Worm (Caenorhabditis elegans) whole organism, young adult: ENCODE data around the gene inpp-4B.

ENCODE experiments used
- B0035.1 ChIP-seq: sonication (generic microtip); optimal IDR thresholded peaks from 2 replicates; lab custom pipeline; 2016; ENCODE audit warnings: missing genetic modification characterization, mild to moderate bottlenecking, missing compliant biosample characterization, missing genotype, missing genetic modification reagents
- C06A6.2 ChIP-seq: fragments of 200-800 bp; sonication (Bioruptor generic); conservative IDR thresholded peaks from 2 replicates; pipeline ENCODE4 v1.3.6; 2022; ENCODE audit warnings: missing genetic modification characterization, missing compliant biosample characterization
- K11D2.4 ChIP-seq: fragments of 200-800 bp; sonication (Bioruptor generic); IDR thresholded peaks from 2 replicates; pipeline ENCODE4 v1.3.6; 2022; ENCODE audit warnings: missing genetic modification reagents, missing genetic modification characterization, missing compliant biosample characterization
- Y53F4B.3 ChIP-seq: fragments of 200-800 bp; sonication (Bioruptor generic); IDR thresholded peaks from 2 replicates; pipeline ENCODE4 v1.3.6; 2022; ENCODE audit warnings: missing genetic modification reagents, missing genetic modification characterization, missing compliant biosample characterization
- Y56A3A.18 ChIP-seq: fragments of 200-800 bp; sonication (Bioruptor generic); IDR thresholded peaks from 2 replicates; pipeline ENCODE4 v1.3.6; 2022; ENCODE audit warnings: missing genetic modification reagents, missing genetic modification characterization, missing compliant biosample characterization
- ZK185.1 ChIP-seq: sonication (generic microtip); optimal IDR thresholded peaks from 2 replicates; lab custom pipeline; 2016; ENCODE audit warnings: mild to moderate bottlenecking, missing genetic modification characterization, missing compliant biosample characterization; ENCODE audit not compliant: poor library complexity, severe bottlenecking
- aptf-2 ChIP-seq: fragments of 200-800 bp; sonication (Bioruptor generic); conservative IDR thresholded peaks from 2 replicates; pipeline ENCODE4 v1.3.6; 2022; ENCODE audit warnings: missing genetic modification reagents, missing genetic modification characterization, missing compliant biosample characterization
- atf-7 ChIP-seq: sonication (generic microtip); optimal IDR thresholded peaks from 2 replicates; lab custom pipeline; 2017; ENCODE audit warnings: mild to moderate bottlenecking, missing genetic modification characterization, missing compliant biosample characterization
- athp-1 ChIP-seq: sonication (generic microtip); optimal IDR thresholded peaks from 2 replicates; lab custom pipeline; 2017; ENCODE audit warnings: mild to moderate bottlenecking, missing genetic modification characterization, missing compliant biosample characterization
- attf-3 ChIP-seq: fragments of 200-800 bp; sonication (Bioruptor generic); conservative IDR thresholded peaks from 2 replicates; pipeline ENCODE4 v1.3.6; 2022; ENCODE audit warnings: missing genetic modification reagents, missing genetic modification characterization, missing compliant biosample characterization
- attf-6 ChIP-seq: fragments of 200-800 bp; sonication (Bioruptor generic); IDR thresholded peaks from 2 replicates; pipeline ENCODE4 v1.3.6; 2022; ENCODE audit warnings: missing genetic modification reagents, missing genetic modification characterization, missing compliant biosample characterization
- ccch-3 ChIP-seq: fragments of 200-800 bp; sonication (Bioruptor generic); optimal IDR thresholded peaks from 2 replicates; lab custom pipeline; 2018; ENCODE audit warnings: mild to moderate bottlenecking, missing genetic modification characterization, missing compliant biosample characterization
- cebp-1 ChIP-seq, 2 experiments: fragments of 200-800 bp in 1 of 2; sonication (Bioruptor generic) in 1 of 2; sonication (generic microtip) in 1 of 2; IDR thresholded peaks in 1 of 2; optimal IDR thresholded peaks in 1 of 2; 2 replicates each; pipeline versions ENCODE4 v1.3.6 to Lab custom; 2017 to 2022; ENCODE audit warnings: missing compliant biosample characterization in 2 of 2, missing genetic modification characterization in 2 of 2, mild to moderate bottlenecking in 1 of 2, missing genetic modification reagents in 1 of 2, moderate library complexity in 1 of 2
- cebp-2 ChIP-seq: fragments of 200-800 bp; sonication (Bioruptor generic); IDR thresholded peaks from 2 replicates; pipeline ENCODE4 v1.3.6; 2022; ENCODE audit warnings: missing genetic modification characterization, missing compliant biosample characterization
- ceh-27 ChIP-seq: fragments of 200-800 bp; sonication (Bioruptor generic); optimal IDR thresholded peaks from 2 replicates; lab custom pipeline; 2018; ENCODE audit warnings: mild to moderate bottlenecking, missing genetic modification characterization, moderate library complexity, missing compliant biosample characterization
- ceh-79 ChIP-seq: sonication (generic microtip); optimal IDR thresholded peaks from 2 replicates; lab custom pipeline; 2017; ENCODE audit warnings: mild to moderate bottlenecking, missing genetic modification characterization, missing compliant biosample characterization
- ekl-4 ChIP-seq: fragments of 200-800 bp; sonication (Bioruptor generic); IDR thresholded peaks from 2 replicates; pipeline ENCODE4 v1.3.6; 2022; ENCODE audit warnings: missing genetic modification reagents, missing genetic modification characterization, missing compliant biosample characterization
- fkh-3 ChIP-seq: sonication (generic microtip); optimal IDR thresholded peaks from 2 replicates; lab custom pipeline; 2016; ENCODE audit warnings: mild to moderate bottlenecking, missing genetic modification characterization, missing compliant biosample characterization
- hmg-20 ChIP-seq: fragments of 200-800 bp; sonication (Bioruptor generic); IDR thresholded peaks from 2 replicates; pipeline ENCODE4 v1.3.6; 2022; ENCODE audit warnings: missing genetic modification reagents, missing genetic modification characterization, missing compliant biosample characterization
- let-526 ChIP-seq: fragments of 200-800 bp; sonication (Bioruptor generic); IDR thresholded peaks from 2 replicates; pipeline ENCODE4 v1.3.6; 2022; ENCODE audit warnings: missing genetic modification reagents, missing genetic modification characterization, missing compliant biosample characterization
- lin-35 ChIP-seq, 3 experiments: fragments of 150-350 bp in 2 of 3; sonication (generic microtip) in 1 of 3; optimal IDR thresholded peaks; 2 replicates each; lab custom pipeline; 2014 to 2018; ENCODE audit warnings: missing biosample characterization in 3 of 3, missing genetic modification characterization in 3 of 3, missing genetic modification reagents in 3 of 3
- lin-40 ChIP-seq: sonication (generic microtip); optimal IDR thresholded peaks from 2 replicates; lab custom pipeline; 2016; ENCODE audit warnings: missing genetic modification characterization, mild to moderate bottlenecking, missing compliant biosample characterization, missing genotype, missing genetic modification reagents
- lsl-1 ChIP-seq: fragments of 200-800 bp; sonication (Bioruptor generic); optimal IDR thresholded peaks from 2 replicates; lab custom pipeline; 2018; ENCODE audit warnings: mild to moderate bottlenecking, missing genetic modification characterization, moderate library complexity, missing compliant biosample characterization
- nfya-1 ChIP-seq: sonication (generic microtip); optimal IDR thresholded peaks from 2 replicates; lab custom pipeline; 2017; ENCODE audit warnings: antibody characterized with exemption, missing compliant biosample characterization, missing genetic modification characterization, borderline replicate concordance; ENCODE audit not compliant: insufficient read depth
- nfya-2 ChIP-seq: fragments of 200-800 bp; sonication (Bioruptor generic); IDR thresholded peaks from 2 replicates; pipeline ENCODE4 v1.3.6; 2022; ENCODE audit warnings: missing genetic modification reagents, missing genetic modification characterization, missing compliant biosample characterization
- rec-8 ChIP-seq, 2 experiments: sonication (generic microtip); optimal IDR thresholded peaks; 2 replicates each; lab custom pipeline; 2016; ENCODE audit warnings: mild to moderate bottlenecking in 2 of 2, missing genetic modification characterization in 2 of 2, missing genetic modification reagents in 2 of 2, missing genotype in 2 of 2, missing biosample characterization in 1 of 2, missing compliant biosample characterization in 1 of 2, moderate library complexity in 1 of 2
- snpc-1.1 ChIP-seq: sonication (generic microtip); optimal IDR thresholded peaks from 2 replicates; lab custom pipeline; 2017; ENCODE audit warnings: missing genetic modification characterization, mild to moderate bottlenecking, missing compliant biosample characterization, antibody characterized with exemption, moderate library complexity, missing genotype, missing genetic modification reagents; ENCODE audit not compliant: insufficient read depth
- somi-1 ChIP-seq: fragments of 200-800 bp; sonication (Bioruptor generic); optimal IDR thresholded peaks from 2 replicates; lab custom pipeline; 2018; ENCODE audit warnings: mild to moderate bottlenecking, missing genetic modification characterization, missing compliant biosample characterization
- sptf-2 ChIP-seq: fragments of 200-800 bp; sonication (Bioruptor generic); optimal IDR thresholded peaks from 2 replicates; lab custom pipeline; 2018; ENCODE audit warnings: mild to moderate bottlenecking, missing genetic modification characterization, missing compliant biosample characterization
- unc-130 ChIP-seq: sonication (generic microtip); optimal IDR thresholded peaks from 2 replicates; lab custom pipeline; 2016; ENCODE audit warnings: missing genetic modification reagents, missing genetic modification characterization, missing compliant biosample characterization
- xnd-1 ChIP-seq: sonication (generic microtip); optimal IDR thresholded peaks from 2 replicates; lab custom pipeline; 2016; ENCODE audit warnings: missing genotype, missing genetic modification reagents, missing genetic modification characterization, missing compliant biosample characterization
- zim-3 ChIP-seq: sonication (generic microtip); optimal IDR thresholded peaks from 2 replicates; lab custom pipeline; 2017; ENCODE audit warnings: mild to moderate bottlenecking, missing genetic modification characterization, moderate library complexity, missing compliant biosample characterization
- ztf-25 ChIP-seq: fragments of 200-800 bp; sonication (Bioruptor generic); IDR thresholded peaks from 2 replicates; pipeline ENCODE4 v1.3.6; 2022; ENCODE audit warnings: missing genetic modification reagents, missing genetic modification characterization, missing compliant biosample characterization
- ztf-28 ChIP-seq: fragments of 200-800 bp; sonication (Bioruptor generic); IDR thresholded peaks from 2 replicates; pipeline ENCODE4 v1.3.6; 2022; ENCODE audit warnings: missing genetic modification reagents, missing genetic modification characterization, missing compliant biosample characterization
- ztf-3 ChIP-seq: fragments of 200-800 bp; sonication (Bioruptor generic); optimal IDR thresholded peaks from 2 replicates; lab custom pipeline; 2018; ENCODE audit warnings: mild to moderate bottlenecking, missing genetic modification characterization, missing compliant biosample characterization
- ztf-6 ChIP-seq: fragments of 200-800 bp; sonication (Bioruptor generic); IDR thresholded peaks from 2 replicates; pipeline ENCODE4 v1.3.6; 2022; ENCODE audit warnings: missing genetic modification reagents, missing genetic modification characterization, missing compliant biosample characterization

inpp-4B gene

DNA sequence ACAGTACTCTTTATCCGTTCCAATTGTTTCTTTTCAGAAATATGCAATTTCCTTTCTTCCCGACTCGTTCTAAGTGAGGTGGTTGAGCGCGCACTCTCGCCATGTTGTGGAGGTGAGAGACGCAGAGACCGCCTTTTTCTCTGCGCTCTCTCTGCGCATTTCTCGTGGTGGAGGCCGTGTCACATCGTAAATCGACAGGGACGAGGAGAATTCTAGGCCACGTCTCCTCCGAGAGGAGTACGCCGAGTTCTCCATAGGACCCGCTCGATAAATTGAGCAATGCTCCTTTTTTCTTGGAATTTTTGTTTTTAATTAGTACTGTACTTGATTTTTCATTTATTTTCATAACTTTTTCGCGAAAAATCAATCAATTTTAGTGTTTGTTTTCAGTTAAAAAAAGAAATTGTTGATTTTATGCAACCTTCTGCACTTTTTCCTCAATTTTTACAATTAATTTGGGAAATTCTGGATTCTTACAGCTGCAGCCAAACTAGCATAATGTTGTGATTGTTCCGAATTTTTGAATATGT lies 4.2 kb upstream of the inpp-4B start, which contains the start of gene cnk-1 (continued):
- TF ChIP-seq attf-3 (peak; percentile 80), zim-3 (tag; lab: Kevin White, UChicago) (peak; percentile 76), cebp-1 (GFP tag; IDR thresholded peaks at IDR 0.05; lab: Robert Waterston, UW) (peak; percentile 85), cebp-1 (tag; optimal IDR thresholded peaks at IDR 0.05; lab: Kevin White, UChicago) (peak; percentile 77), C06A6.2 (peak; percentile 91), athp-1 (tag; lab: Kevin White, UChicago) (peak; percentile 83), atf-7 (tag; lab: Kevin White, UChicago) (peak; percentile 69), fkh-3 (tag; lab: Kevin White, UChicago) (no peak), ztf-3 (GFP tag; lab: Kevin White, UChicago) (no peak), Y56A3A.18 (GFP tag; lab: Robert Waterston, UW) (peak; percentile 95), nfya-2 (GFP tag; lab: Robert Waterston, UW) (peak; percentile 91)

DNA sequence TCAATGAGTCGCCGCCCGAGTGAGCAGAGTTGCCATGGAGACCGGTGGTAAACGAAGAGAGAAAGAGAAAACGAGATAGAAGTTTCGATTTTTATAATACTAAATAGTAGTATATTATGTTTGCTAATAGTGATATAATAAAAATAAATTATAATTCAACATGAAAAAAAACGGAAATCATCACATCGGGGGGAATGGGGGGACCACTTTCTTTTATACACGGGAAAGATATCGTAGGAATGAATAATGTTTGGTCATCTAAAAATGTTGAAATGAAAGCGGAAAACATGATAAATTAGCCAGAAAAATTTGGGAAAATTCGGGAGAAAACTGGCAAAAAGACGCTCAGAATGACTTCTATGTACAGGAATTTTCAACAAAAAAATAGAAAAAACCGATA lies 5.0 kb downstream of the inpp-4B start, which contains the start of gene bbs-5:
Gene bbs-5 (minus strand): TSS at position 101 of the 400 bp plus-strand sequence.
- TF ChIP-seq snpc-1.1 (tag; lab: Kevin White, UChicago), result no peak
- no peak for TF ChIP-seq K11D2.4 (GFP tag; lab: Robert Waterston, UW)
- no peak for TF ChIP-seq ztf-25
- no peak for TF ChIP-seq lin-35 (GFP tag; optimal IDR thresholded peaks at IDR 0.05; lab: Kevin White, UChicago)
- TF ChIP-seq ceh-79 (tag; lab: Kevin White, UChicago), result no peak
- TF ChIP-seq somi-1 (GFP tag; lab: Kevin White, UChicago), result no peak
- no peak for TF ChIP-seq lin-40 (tag; lab: Kevin White, UChicago)
- TF ChIP-seq let-526, result no peak
- no peak for TF ChIP-seq cebp-2 (GFP tag; lab: Robert Waterston, UW)
- TF ChIP-seq ekl-4 (GFP tag; lab: Robert Waterston, UW), result no peak
- TF ChIP-seq ztf-3 (GFP tag; lab: Kevin White, UChicago), result no peak
- no peak for TF ChIP-seq unc-130 (GFP tag; lab: Kevin White, UChicago)
- TF ChIP-seq hmg-20, result no peak
- no peak for TF ChIP-seq aptf-2 (GFP tag; lab: Robert Waterston, UW)
- TF ChIP-seq sptf-2 (GFP tag; lab: Kevin White, UChicago), result no peak
- no peak for TF ChIP-seq nfya-1 (tag; lab: Kevin White, UChicago)
- TF ChIP-seq ccch-3 (GFP tag; lab: Kevin White, UChicago), result no peak
- no peak for TF ChIP-seq B0035.1
- TF ChIP-seq ztf-28 (GFP tag; lab: Robert Waterston, UW), result no peak

- peak; percentile 11 for TF ChIP-seq lsl-1
- TF ChIP-seq xnd-1 (tag; lab: Kevin White, UChicago), result no peak
These were observed 5.4 kb downstream of the inpp-4B start for ce11 chrIII:10261256-10261655.

DNA sequence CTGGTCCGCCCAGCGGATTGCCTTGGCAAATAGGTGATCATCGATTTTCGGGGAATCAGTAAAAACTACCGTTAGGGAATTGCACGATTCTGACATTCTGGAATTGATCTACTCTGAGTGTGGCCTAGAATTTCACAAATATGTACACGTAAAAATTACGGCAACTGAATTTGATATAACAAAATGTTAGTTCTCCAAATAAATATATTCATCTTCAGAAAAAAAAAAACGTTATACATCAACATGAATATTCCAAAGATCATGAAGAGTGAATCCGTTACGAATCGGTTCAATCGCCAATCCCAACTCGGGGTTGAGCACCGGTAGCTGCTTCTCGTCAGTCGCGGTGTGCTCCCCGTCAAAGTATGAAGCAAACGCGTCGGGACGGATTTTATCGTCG lies 8.0 kb downstream of the inpp-4B start, which contains the start of gene rip-1:
Gene rip-1 (minus strand): TSS at position 101 of the 400 bp plus-strand sequence.
- TF ChIP-seq ZK185.1 (tag; lab: Kevin White, UChicago) (no peak), Y53F4B.3 (GFP tag; lab: Robert Waterston, UW) (no peak), ztf-6 (GFP tag; lab: Robert Waterston, UW) (no peak), rec-8 (tag; optimal IDR thresholded peaks at IDR 0.05; lab: Kevin White, UChicago) (no peak), ceh-27 (no peak), attf-6 (GFP tag; lab: Robert Waterston, UW) (no peak)
- TF ChIP-seq, all 124 proteins: peak for 0
